Worm (Caenorhabditis elegans) whole organism, L3 larva: ENCODE results near the gene pqn-84.

Experiments
- lsy-12 ChIP-seq: sonication (generic microtip); optimal IDR thresholded peaks from 2 replicates; lab custom pipeline; 2016; ENCODE audit warnings: mild to moderate bottlenecking, missing genetic modification characterization, missing compliant biosample characterization
- mdl-1 ChIP-seq: fragments of 150-350 bp; optimal IDR thresholded peaks from 2 replicates; lab custom pipeline; 2014; ENCODE audit warnings: missing biosample characterization, missing genetic modification characterization
- nhr-76 ChIP-seq: fragments of 150-350 bp; sonication (generic microtip); optimal IDR thresholded peaks from 5 replicates; lab custom pipeline; 2014; ENCODE audit warnings: missing biosample characterization, missing genetic modification characterization
- nhr-77 ChIP-seq: fragments of 150-350 bp; optimal IDR thresholded peaks from 2 replicates; lab custom pipeline; 2014; ENCODE audit warnings: missing biosample characterization, missing genetic modification characterization

DNA sequence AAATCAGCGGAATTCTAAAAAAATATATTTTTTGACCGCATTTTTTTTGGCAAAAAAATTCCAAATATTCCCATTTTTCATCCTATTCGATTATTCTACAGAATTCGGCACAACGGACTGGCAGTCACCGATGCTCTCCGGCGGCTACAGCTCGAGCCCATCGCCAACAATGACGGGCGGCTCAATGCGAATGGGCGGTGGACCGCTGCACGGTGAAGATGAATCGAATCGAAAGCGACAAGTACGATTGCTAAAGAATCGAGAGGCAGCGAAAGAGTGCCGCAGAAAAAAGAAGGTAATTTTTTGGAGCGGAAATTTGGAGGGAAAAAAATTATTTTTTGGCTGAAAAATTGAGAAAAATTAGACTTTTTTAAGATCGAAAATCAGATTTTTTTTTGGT lies 7.7 kb upstream of the pqn-84 start:
- TF ChIP-seq mdl-1 (tag; lab: Kevin White, UChicago) (no peak), nhr-77 (no peak), nhr-76 (tag; lab: Kevin White, UChicago) (no peak), lsy-12 (tag; lab: Kevin White, UChicago) (no peak)
